Fruit fly (Drosophila melanogaster): Measurements from ENCODE around the gene orb2.

Gene orb2

dm6 chr3L:8931916-8932315 lies 22.3 kb downstream of the orb2 start (continued):
- TF ChIP-seq CG2116 (GFP tag; optimal IDR thresholded peaks at IDR 0.05), result peak; percentile 6
- peak; percentile 89 for TF ChIP-seq Ets97D (GFP tag; optimal IDR thresholded peaks at IDR 0.05)
- TF ChIP-seq so (GFP tag; IDR thresholded peaks at IDR 0.05), result no peak
- TF ChIP-seq CG42726 (GFP tag; IDR thresholded peaks at IDR 0.05; ENCODE audit: partially characterized antibody), result no peak
- TF ChIP-seq Fer1 (GFP tag; optimal IDR thresholded peaks at IDR 0.05), result peak; percentile 44
- TF ChIP-seq z (GFP tag; IDR thresholded peaks at IDR 0.05), result no peak
- no peak for TF ChIP-seq bbx (GFP tag; IDR thresholded peaks at IDR 0.05; ENCODE audit: partially characterized antibody)
- TF ChIP-seq Hey (tag; optimal IDR thresholded peaks at IDR 0.05), result no peak
- TF ChIP-seq CG34376 (GFP tag; optimal IDR thresholded peaks at IDR 0.05), result no peak
- TF ChIP-seq Mes4 (GFP tag; optimal IDR thresholded peaks at IDR 0.05), result no peak
- TF ChIP-seq cato (GFP tag; optimal IDR thresholded peaks at IDR 0.05; ENCODE audit: borderline replicate concordance), result no peak
- no peak for TF ChIP-seq CG12104 (GFP tag; optimal IDR thresholded peaks at IDR 0.05)
- no peak for TF ChIP-seq CG7372 (GFP tag; IDR thresholded peaks at IDR 0.05)
- no peak for TF ChIP-seq zf30C (GFP tag; optimal IDR thresholded peaks at IDR 0.05)
- TF ChIP-seq nau (GFP tag; optimal IDR thresholded peaks at IDR 0.05), result peak; percentile 5
- TF ChIP-seq CG10979 (tag; optimal IDR thresholded peaks at IDR 0.05), result no peak
- TF ChIP-seq cg (GFP tag; optimal IDR thresholded peaks at IDR 0.05), result no peak
- no peak for TF ChIP-seq Mrtf (GFP tag; IDR thresholded peaks at IDR 0.05)
- TF ChIP-seq seq (GFP tag; IDR thresholded peaks at IDR 0.05), result no peak
- TF ChIP-seq CG43689 (GFP tag; IDR thresholded peaks at IDR 0.05), result no peak
- no peak for TF ChIP-seq onecut (GFP tag; IDR thresholded peaks at IDR 0.05)
- TF ChIP-seq CG34224 (GFP tag; IDR thresholded peaks at IDR 0.05; ENCODE audit: partially characterized antibody), result no peak
- TF ChIP-seq ci (GFP tag; IDR thresholded peaks at IDR 0.05), result no peak
- no peak for TF ChIP-seq CG1792 (GFP tag; optimal IDR thresholded peaks at IDR 0.05)
- no peak for TF ChIP-seq CG1233 (GFP tag; optimal IDR thresholded peaks at IDR 0.05)
- no peak for TF ChIP-seq bab2 (GFP tag; optimal IDR thresholded peaks at IDR 0.05)
- no peak for TF ChIP-seq CG4360 (GFP tag; IDR thresholded peaks at IDR 0.05)
- no peak for TF ChIP-seq ERR (GFP tag; optimal IDR thresholded peaks at IDR 0.05)
- no peak for TF ChIP-seq Abd-B (GFP tag; optimal IDR thresholded peaks at IDR 0.05)
- TF ChIP-seq gfzf (GFP tag; optimal IDR thresholded peaks at IDR 0.05), result no peak
- no peak for TF ChIP-seq CG6254 (GFP tag; optimal IDR thresholded peaks at IDR 0.05)

- TF ChIP-seq dpn (GFP tag; optimal IDR thresholded peaks at IDR 0.05) (no peak), CG18262 (tag; optimal IDR thresholded peaks at IDR 0.05) (peak; percentile 14), Hr51 (GFP tag; optimal IDR thresholded peaks at IDR 0.05) (peak in 1 of 2 experiments; percentile 44), onecut (GFP tag; IDR thresholded peaks at IDR 0.05) (no peak), CG15073 (GFP tag; optimal IDR thresholded peaks at IDR 0.05) (no peak), Ets65A (GFP tag) (peak; percentile 51), CG14050 (GFP tag; IDR thresholded peaks at IDR 0.05) (peak; percentile 11; the same call in 1 of the 3 replicates), Med (GFP tag) (peak; percentile 63), CG17361 (GFP tag; IDR thresholded peaks at IDR 0.05) (0 out of 3 replicates have a peak, but pooled peaks have one; percentile 17), pan (optimal IDR thresholded peaks at IDR 0.05) (no peak), pan (GFP tag; optimal IDR thresholded peaks at IDR 0.05 in 1 of 2, IDR thresholded peaks at IDR 0.05 in 1 of 2) (peak in 1 of 2 experiments; percentile 46), Oli (tag; optimal IDR thresholded peaks at IDR 0.05) (peak; percentile 23), CG11696 (GFP tag; IDR thresholded peaks at IDR 0.05) (0 out of 2 replicates have a peak, but pooled peaks have one; percentile 24), CG14441 (GFP tag; IDR thresholded peaks at IDR 0.05) (peak; percentile 40; the same call in 1 of the 2 replicates), CG18599 (GFP tag; optimal IDR thresholded peaks at IDR 0.05) (peak; percentile 32), CG34224 (GFP tag; IDR thresholded peaks at IDR 0.05; ENCODE audit: partially characterized antibody) (no peak), CG31441 (GFP tag; IDR thresholded peaks at IDR 0.05) (peak; percentile 17; the same call in 1 of the 2 replicates), Ada2b (GFP tag; IDR thresholded peaks at IDR 0.05) (0 out of 2 replicates have a peak, but pooled peaks have one; percentile 20), Hmr (GFP tag; optimal IDR thresholded peaks at IDR 0.05) (no peak), ash1 (GFP tag; optimal IDR thresholded peaks at IDR 0.05) (no peak), CG15269 (tag; optimal IDR thresholded peaks at IDR 0.05) (peak; percentile 20), fru (optimal IDR thresholded peaks at IDR 0.05) (no peak), dysf (GFP tag; IDR thresholded peaks at IDR 0.05) (peak; percentile 56; the same call in 1 of the 3 replicates)
Observed at dm6 chr3L:8929527-8929926, 24.7 kb downstream of the orb2 start.

Measured in whole organism, embryonic.